Fruit fly (Drosophila melanogaster) whole organism, embryonic: ENCODE data around the gene HINT1.

Source experiments
- ATbp ChIP-seq: fragments of 200-800 bp; sonication (Bioruptor generic); optimal IDR thresholded peaks from 2 replicates; lab custom pipeline; 2017; ENCODE audit warnings: missing biosample characterization, mild to moderate bottlenecking, missing genetic modification characterization, missing genetic modification reagents
- Atf3 ChIP-seq: fragments of 200-800 bp; sonication (Bioruptor generic); optimal IDR thresholded peaks from 3 replicates; lab custom pipeline; 2016; ENCODE audit warnings: missing biosample characterization, missing genetic modification characterization
- Bteb2 ChIP-seq: fragments of 200-800 bp; sonication (Bioruptor generic); optimal IDR thresholded peaks from 2 replicates; lab custom pipeline; 2016; ENCODE audit warnings: missing biosample characterization, missing genetic modification characterization
- CG1024 ChIP-seq: fragments of 200-800 bp; sonication (Bioruptor generic); IDR thresholded peaks from 2 replicates; pipeline ENCODE4 v1.3.6; 2022; ENCODE audit warnings: missing biosample characterization, missing genetic modification characterization
- CG10366 ChIP-seq: fragments of 200-800 bp; sonication (Bioruptor generic); IDR thresholded peaks from 2 replicates; pipeline ENCODE4 v1.3.6; 2022; ENCODE audit warnings: missing biosample characterization, missing genetic modification characterization
- CG11085 ChIP-seq: fragments of 200-800 bp; sonication (Bioruptor generic); IDR thresholded peaks from 2 replicates; pipeline ENCODE4 v1.3.6; 2022; ENCODE audit warnings: missing biosample characterization, missing genetic modification characterization
- CG12236 ChIP-seq: fragments of 200-800 bp; sonication (Bioruptor generic); optimal IDR thresholded peaks from 2 replicates; lab custom pipeline; 2016; ENCODE audit warnings: missing biosample characterization, missing genetic modification characterization
- CG1233 ChIP-seq: fragments of 200-800 bp; sonication (Bioruptor generic); optimal IDR thresholded peaks from 4 replicates; lab custom pipeline; 2018; ENCODE audit warnings: missing biosample characterization, mild to moderate bottlenecking, missing genetic modification characterization
- CG14050 ChIP-seq: fragments of 200-800 bp; sonication (Bioruptor generic); IDR thresholded peaks from 3 replicates; pipeline ENCODE4 v1.3.6; 2022; ENCODE audit warnings: missing biosample characterization, missing genetic modification characterization
- CG1529 ChIP-seq: fragments of 200-800 bp; sonication (Bioruptor generic); optimal IDR thresholded peaks from 3 replicates; lab custom pipeline; 2018; ENCODE audit warnings: missing biosample characterization, missing genetic modification characterization
- CG18011 ChIP-seq: fragments of 200-800 bp; sonication (Bioruptor generic); optimal IDR thresholded peaks from 2 replicates; lab custom pipeline; 2017; ENCODE audit warnings: missing biosample characterization, missing genetic modification characterization, mild to moderate bottlenecking, moderate library complexity, missing genotype
- CG31388 ChIP-seq: fragments of 200-800 bp; sonication (Bioruptor generic); optimal IDR thresholded peaks from 2 replicates; lab custom pipeline; 2016; ENCODE audit warnings: missing biosample characterization, missing genetic modification characterization
- CG32772 ChIP-seq: fragments of 200-800 bp; sonication (Bioruptor generic); IDR thresholded peaks from 2 replicates; pipeline ENCODE4 v1.3.6; 2022; ENCODE audit warnings: missing biosample characterization, missing genetic modification characterization
- CG34376 ChIP-seq: fragments of 200-800 bp; sonication (Bioruptor generic); optimal IDR thresholded peaks from 2 replicates; lab custom pipeline; 2018; ENCODE audit warnings: missing biosample characterization, mild to moderate bottlenecking, missing genetic modification characterization
- CG43689 ChIP-seq: fragments of 200-800 bp; sonication (Bioruptor generic); IDR thresholded peaks from 2 replicates; pipeline ENCODE4 v1.3.6; 2022; ENCODE audit warnings: missing biosample characterization, missing genetic modification characterization
- CG6791 ChIP-seq: fragments of 200-800 bp; sonication (Bioruptor generic); IDR thresholded peaks from 3 replicates; pipeline ENCODE4 v1.3.6; 2022; ENCODE audit warnings: missing biosample characterization, missing genetic modification characterization; ENCODE audit not compliant: partially characterized antibody
- CG6854 ChIP-seq: fragments of 200-800 bp; sonication (Bioruptor generic); optimal IDR thresholded peaks from 3 replicates; lab custom pipeline; 2017; ENCODE audit warnings: missing biosample characterization, mild to moderate bottlenecking, missing genetic modification characterization
- CG7357 ChIP-seq: fragments of 200-800 bp; sonication (Bioruptor generic); IDR thresholded peaks from 3 replicates; pipeline ENCODE4 v1.3.6; 2022; ENCODE audit warnings: missing biosample characterization, missing genetic modification characterization
- CG8290 ChIP-seq, 3 experiments: fragments of 200-800 bp; sonication (Bioruptor generic); optimal IDR thresholded peaks; 2 replicates each; lab custom pipeline; 2016 to 2019; ENCODE audit warnings: missing biosample characterization in 3 of 3, missing genetic modification characterization in 3 of 3, mild to moderate bottlenecking in 2 of 3, moderate library complexity in 1 of 3
- Eip74EF ChIP-seq, 2 experiments: fragments of 200-800 bp in 1 of 2; fragments of >200 bp in 1 of 2; sonication (Bioruptor generic) in 1 of 2; optimal IDR thresholded peaks; 2 replicates each; lab custom pipeline; 2017 to 2019; ENCODE audit warnings: missing biosample characterization in 2 of 2, missing genetic modification characterization in 2 of 2, mild to moderate bottlenecking in 1 of 2, moderate library complexity in 1 of 2
- Ets97D ChIP-seq: fragments of 200-800 bp; sonication (Bioruptor generic); optimal IDR thresholded peaks from 3 replicates; lab custom pipeline; 2016; ENCODE audit warnings: missing biosample characterization, missing genetic modification characterization
- Fer1 ChIP-seq: fragments of 200-800 bp; sonication (Bioruptor generic); optimal IDR thresholded peaks from 2 replicates; lab custom pipeline; 2017; ENCODE audit warnings: missing biosample characterization, mild to moderate bottlenecking, missing genetic modification characterization
- Hmr ChIP-seq: fragments of 200-800 bp; sonication (Bioruptor generic); optimal IDR thresholded peaks from 3 replicates; lab custom pipeline; 2017; ENCODE audit warnings: mild to moderate bottlenecking, missing biosample characterization, missing genetic modification reagents, missing genetic modification characterization
- MESR4 ChIP-seq: fragments of 200-800 bp; sonication (Bioruptor generic); optimal IDR thresholded peaks from 2 replicates; lab custom pipeline; 2018; ENCODE audit warnings: missing biosample characterization, mild to moderate bottlenecking, missing genetic modification characterization, moderate library complexity
- NK7.1 ChIP-seq: fragments of 200-800 bp; sonication (Bioruptor generic); optimal IDR thresholded peaks from 3 replicates; lab custom pipeline; 2016; ENCODE audit warnings: missing biosample characterization, missing genetic modification characterization
- Opbp ChIP-seq: fragments of 200-800 bp; sonication (Bioruptor generic); IDR thresholded peaks from 3 replicates; pipeline ENCODE4 v1.3.6; 2022; ENCODE audit warnings: missing biosample characterization, missing genetic modification characterization; ENCODE audit not compliant: partially characterized antibody
- Pdp1 ChIP-seq, 2 experiments: fragments of 200-800 bp; sonication (Bioruptor generic); optimal IDR thresholded peaks; 3 replicates each; lab custom pipeline; 2016; ENCODE audit warnings: missing biosample characterization in 2 of 2, missing genetic modification characterization in 2 of 2, mild to moderate bottlenecking in 1 of 2, moderate library complexity in 1 of 2
- Sin3A ChIP-seq: fragments of >200 bp; optimal IDR thresholded peaks from 2 replicates; lab custom pipeline; 2018
- Sry-β ChIP-seq: fragments of 200-800 bp; sonication (Bioruptor generic); optimal IDR thresholded peaks from 2 replicates; lab custom pipeline; 2018; ENCODE audit warnings: missing biosample characterization, mild to moderate bottlenecking, missing genetic modification characterization, moderate library complexity
- Stat92E ChIP-seq, 3 experiments: fragments of >200 bp in 2 of 3; fragments of 200-800 bp in 1 of 3; sonication (Bioruptor generic) in 1 of 3; optimal IDR thresholded peaks; 2 replicates each; lab custom pipeline; 2017 to 2019; ENCODE audit warnings: missing biosample characterization in 3 of 3, missing genetic modification characterization in 3 of 3, mild to moderate bottlenecking in 1 of 3, moderate library complexity in 1 of 3
- Xrp1 ChIP-seq: fragments of 200-800 bp; sonication (Bioruptor generic); IDR thresholded peaks from 2 replicates; pipeline ENCODE4 v1.3.6; 2022; ENCODE audit warnings: missing biosample characterization, missing genetic modification characterization
- YL-1 ChIP-seq: fragments of 200-800 bp; sonication (Bioruptor generic); optimal IDR thresholded peaks from 3 replicates; lab custom pipeline; 2017; ENCODE audit warnings: missing biosample characterization, mild to moderate bottlenecking, missing genetic modification characterization
- ab ChIP-seq: fragments of 200-800 bp; sonication (Bioruptor generic); optimal IDR thresholded peaks from 2 replicates; lab custom pipeline; 2016; ENCODE audit warnings: missing biosample characterization, missing genetic modification characterization
- amos ChIP-seq: fragments of 200-800 bp; sonication (Bioruptor generic); IDR thresholded peaks from 2 replicates; pipeline ENCODE4 v1.3.6; 2022; ENCODE audit warnings: missing biosample characterization, missing genetic modification characterization; ENCODE audit not compliant: partially characterized antibody
- chn ChIP-seq: fragments of 200-800 bp; sonication (Bioruptor generic); optimal IDR thresholded peaks from 2 replicates; lab custom pipeline; 2016; ENCODE audit warnings: missing biosample characterization, missing genetic modification characterization
- croc ChIP-seq: fragments of 200-800 bp; sonication (Bioruptor generic); conservative IDR thresholded peaks from 3 replicates; pipeline ENCODE4 v1.3.6; 2022; ENCODE audit warnings: missing biosample characterization, missing genetic modification characterization
- dati ChIP-seq: fragments of 200-800 bp; sonication (Bioruptor generic); IDR thresholded peaks from 2 replicates; pipeline ENCODE4 v1.3.6; 2022; ENCODE audit warnings: missing biosample characterization, missing genetic modification characterization
- dm ChIP-seq: fragments of 200-800 bp; sonication (Bioruptor generic); optimal IDR thresholded peaks from 3 replicates; lab custom pipeline; 2016; ENCODE audit warnings: missing biosample characterization, missing genetic modification characterization
- fru ChIP-seq: fragments of >200 bp; optimal IDR thresholded peaks from 2 replicates; lab custom pipeline; 2017
- jigr1 ChIP-seq: fragments of 200-800 bp; sonication (Bioruptor generic); IDR thresholded peaks from 3 replicates; pipeline ENCODE4 v1.3.6; 2022; ENCODE audit warnings: missing biosample characterization, missing genetic modification characterization
- klu ChIP-seq: fragments of 200-800 bp; sonication (Bioruptor generic); IDR thresholded peaks from 2 replicates; pipeline ENCODE4 v1.3.6; 2022; ENCODE audit warnings: missing biosample characterization, missing genetic modification characterization
- kni ChIP-seq: fragments of 200-800 bp; sonication (Bioruptor generic); optimal IDR thresholded peaks from 3 replicates; lab custom pipeline; 2017; ENCODE audit warnings: mild to moderate bottlenecking, missing biosample characterization, missing genetic modification reagents, missing genetic modification characterization
- sens ChIP-seq: fragments of 200-800 bp; sonication (Bioruptor generic); peaks from one replicate; lab custom pipeline; 2016; ENCODE audit warnings: missing biosample characterization, missing genetic modification characterization
- sima ChIP-seq: fragments of 200-800 bp; sonication (Bioruptor generic); optimal IDR thresholded peaks from 2 replicates; lab custom pipeline; 2016; ENCODE audit warnings: missing biosample characterization, missing genetic modification characterization
- slp2 ChIP-seq: fragments of 200-800 bp; sonication (Bioruptor generic); optimal IDR thresholded peaks from 2 replicates; lab custom pipeline; 2016; ENCODE audit warnings: missing biosample characterization, missing genetic modification characterization
- stc ChIP-seq: fragments of 200-800 bp; sonication (Bioruptor generic); IDR thresholded peaks from 2 replicates; pipeline ENCODE4 v1.3.6; 2022; ENCODE audit warnings: missing biosample characterization, missing genetic modification characterization
- toy ChIP-seq: fragments of 200-800 bp; sonication (Bioruptor generic); IDR thresholded peaks from 2 replicates; pipeline ENCODE4 v1.3.6; 2022; ENCODE audit warnings: missing biosample characterization, missing genetic modification characterization
- ttk ChIP-seq: fragments of 200-800 bp; sonication (Bioruptor generic); IDR thresholded peaks from 2 replicates; pipeline ENCODE4 v2.1.2; 2022; ENCODE audit warnings: missing biosample characterization, missing genetic modification characterization
- twi ChIP-seq: fragments of 200-800 bp; optimal IDR thresholded peaks from 2 replicates; lab custom pipeline; 2019; ENCODE audit warnings: missing biosample characterization, mild to moderate bottlenecking, missing genetic modification characterization, moderate library complexity
- tx ChIP-seq: fragments of 200-800 bp; sonication (Bioruptor generic); optimal IDR thresholded peaks from 2 replicates; lab custom pipeline; 2016; ENCODE audit warnings: missing biosample characterization, missing genetic modification characterization
- yki ChIP-seq: fragments of >200 bp; optimal IDR thresholded peaks from 3 replicates; lab custom pipeline; 2018

Gene HINT1

DNA sequence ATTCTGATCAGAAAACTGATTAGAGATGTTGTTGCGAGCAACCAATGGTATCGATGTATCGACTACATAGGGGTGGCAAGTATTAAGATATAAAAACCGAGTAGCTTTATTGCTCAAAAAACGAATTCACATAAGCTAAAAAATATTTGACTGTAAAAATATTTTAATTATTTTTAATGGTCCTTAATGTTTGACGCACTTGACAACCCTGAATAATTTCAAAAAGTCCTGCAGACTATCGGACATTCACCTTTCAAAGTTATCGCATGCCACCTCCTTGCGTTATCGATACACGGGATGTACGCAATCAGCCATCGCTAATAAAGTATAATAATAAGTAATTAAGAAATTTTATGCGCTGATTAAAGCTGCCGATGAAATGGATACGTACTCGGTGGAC, 10.3 kb upstream of the HINT1 start, which contains the start of the genes HemK2, Snapin and Tnpo-SR (continued):
- TF ChIP-seq croc (GFP tag; lab: Robert Waterston, UW) (peak; percentile 91), chn (GFP tag; lab: Kevin White, UChicago) (peak; percentile 88), twi (tag; lab: Kevin White, UChicago) (peak; percentile 87), Bteb2 (GFP tag; lab: Kevin White, UChicago) (peak; percentile 83), Ets97D (GFP tag; lab: Kevin White, UChicago) (peak; percentile 82), Stat92E (GFP tag; optimal IDR thresholded peaks at IDR 0.05; lab: Kevin White, UChicago) (peak in 1 of 3 experiments; percentile 81), CG18011 (GFP tag; lab: Kevin White, UChicago) (peak; percentile 76), CG1233 (GFP tag; lab: Kevin White, UChicago) (peak; percentile 88), YL-1 (GFP tag; lab: Kevin White, UChicago) (peak; percentile 89), CG10366 (GFP tag; lab: Robert Waterston, UW) (peak; percentile 93), yki (lab: Kevin White, UChicago) (no peak), tx (GFP tag; lab: Kevin White, UChicago) (peak; percentile 80), jigr1 (GFP tag; lab: Robert Waterston, UW) (no peak; the same call in 2 of the 3 replicates), amos (GFP tag; lab: Robert Waterston, UW) (peak; percentile 93), Atf3 (GFP tag; lab: Kevin White, UChicago) (peak; percentile 84), CG43689 (GFP tag; lab: Robert Waterston, UW) (peak; percentile 79), dati (peak; percentile 73), sima (no peak), CG6854 (GFP tag; lab: Kevin White, UChicago) (peak; percentile 69), toy (GFP tag; lab: Robert Waterston, UW) (peak; percentile 81), Eip74EF (GFP tag; optimal IDR thresholded peaks at IDR 0.05; lab: Kevin White, UChicago) (peak in 1 of 2 experiments; percentile 67), CG14050 (GFP tag; lab: Robert Waterston, UW) (peak; percentile 89), Hmr (GFP tag; lab: Kevin White, UChicago) (peak; percentile 93), MESR4 (GFP tag; lab: Kevin White, UChicago) (peak; percentile 47), CG6791 (GFP tag; lab: Robert Waterston, UW) (peak; percentile 88), CG34376 (peak; percentile 92), CG31388 (peak; percentile 74), Fer1 (GFP tag; lab: Kevin White, UChicago) (peak; percentile 92), CG7357 (GFP tag; lab: Robert Waterston, UW) (peak; percentile 77), slp2 (GFP tag; lab: Kevin White, UChicago) (peak; percentile 75), NK7.1 (peak; percentile 57), CG8290 (GFP tag; optimal IDR thresholded peaks at IDR 0.05; lab: Kevin White, UChicago) (peak; percentile 86), CG8290 (tag; optimal IDR thresholded peaks at IDR 0.05; lab: Kevin White, UChicago) (peak; percentile 83 to 92), Sin3A (lab: Kevin White, UChicago) (peak; percentile 82), ATbp (GFP tag; lab: Kevin White, UChicago) (peak; percentile 73), CG32772 (GFP tag; lab: Robert Waterston, UW) (peak; percentile 92), Sry-β (GFP tag; lab: Kevin White, UChicago) (peak; percentile 68), ab (peak; percentile 63), CG12236 (GFP tag; lab: Kevin White, UChicago) (peak; percentile 52), fru (lab: Kevin White, UChicago) (no peak), klu (GFP tag; lab: Robert Waterston, UW) (peak; percentile 90), ttk (peak; percentile 89), Opbp (GFP tag; lab: Robert Waterston, UW) (peak; percentile 86), sens (GFP tag; lab: Kevin White, UChicago) (peak; percentile 96), dm (GFP tag; lab: Kevin White, UChicago) (peak; percentile 72), stc (peak; percentile 84), kni (GFP tag; lab: Kevin White, UChicago) (peak; percentile 82), Xrp1 (GFP tag; lab: Robert Waterston, UW) (peak; percentile 95), CG1529 (peak; percentile 71), CG1024 (GFP tag; lab: Robert Waterston, UW) (peak; percentile 81), Pdp1 (GFP tag; optimal IDR thresholded peaks at IDR 0.05; lab: Kevin White, UChicago) (peak; percentile 86 to 88), CG11085 (peak; percentile 87)
